Worm (Caenorhabditis elegans): ENCODE results near the gene R148.7.

DNA sequence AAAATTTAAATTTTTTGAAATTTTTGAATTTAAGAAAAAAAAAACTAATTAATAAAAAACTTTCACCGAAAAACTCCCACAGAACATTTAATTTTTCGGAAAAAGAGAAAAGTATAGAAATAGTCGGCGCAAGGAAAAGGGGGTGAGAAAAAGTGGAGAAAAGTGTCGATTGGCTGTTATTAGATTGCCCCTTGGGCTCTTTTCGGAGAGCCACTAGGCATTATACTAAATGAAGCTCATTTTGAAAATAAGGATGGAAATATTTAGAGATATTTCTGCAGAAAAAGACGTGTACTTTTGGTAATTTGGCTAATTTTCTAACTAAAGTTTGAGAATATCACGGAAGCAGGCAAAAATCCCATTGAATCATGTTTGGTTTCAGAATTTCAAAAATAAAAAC lies 25.9 kb upstream of the R148.7 start:
- no peak for TF ChIP-seq nhr-23 (tag; optimal IDR thresholded peaks at IDR 0.05)
- no peak for TF ChIP-seq aly-2 (tag; optimal IDR thresholded peaks at IDR 0.05)
- no peak for TF ChIP-seq ZK546.5 (tag; optimal IDR thresholded peaks at IDR 0.05)
- TF ChIP-seq ztf-11 (tag; optimal IDR thresholded peaks at IDR 0.05): no peak
- no peak for TF ChIP-seq lin-15B (tag; optimal IDR thresholded peaks at IDR 0.05)
- TF ChIP-seq mdl-1 (tag; optimal IDR thresholded peaks at IDR 0.05): no peak
- no peak for TF ChIP-seq nhr-28 (tag; optimal IDR thresholded peaks at IDR 0.05)
- no peak for TF ChIP-seq ceh-9 (tag; optimal IDR thresholded peaks at IDR 0.05)

Measured in whole organism, L3 larva.